Worm (Caenorhabditis elegans) whole organism, young adult: ENCODE data around the gene M60.4.

Source experiments
- C06A6.2 ChIP-seq: fragments of 200-800 bp; sonication (Bioruptor generic); conservative IDR thresholded peaks from 2 replicates; pipeline ENCODE4 v1.3.6; 2022; ENCODE audit warnings: missing genetic modification characterization, missing compliant biosample characterization
- C17E4.6 ChIP-seq: fragments of 200-800 bp; sonication (Bioruptor generic); IDR thresholded peaks from 2 replicates; pipeline ENCODE4 v1.3.6; 2022; ENCODE audit warnings: missing genetic modification reagents, missing genetic modification characterization, missing compliant biosample characterization
- D2030.7 ChIP-seq: fragments of 200-800 bp; sonication (Bioruptor generic); IDR thresholded peaks from 2 replicates; pipeline ENCODE4 v1.3.6; 2022; ENCODE audit warnings: missing genetic modification reagents, missing genetic modification characterization, missing compliant biosample characterization
- F23B12.7 ChIP-seq: sonication (generic microtip); optimal IDR thresholded peaks from 2 replicates; lab custom pipeline; 2017; ENCODE audit warnings: missing genetic modification characterization, mild to moderate bottlenecking, missing compliant biosample characterization, antibody characterized with exemption, moderate library complexity; ENCODE audit not compliant: insufficient read depth
- K12H6.12 ChIP-seq: fragments of 200-800 bp; sonication (Bioruptor generic); optimal IDR thresholded peaks from 2 replicates; lab custom pipeline; 2018; ENCODE audit warnings: mild to moderate bottlenecking, missing genetic modification characterization, missing compliant biosample characterization
- T07F8.4 ChIP-seq: sonication (generic microtip); optimal IDR thresholded peaks from 2 replicates; lab custom pipeline; 2016; ENCODE audit warnings: mild to moderate bottlenecking, missing genetic modification characterization, moderate library complexity, missing compliant biosample characterization
- ama-1 ChIP-seq, 3 experiments: fragments of 150-350 bp in 1 of 3; sonication (generic microtip) in 2 of 3; optimal IDR thresholded peaks; 2 replicates each; lab custom pipeline; 2014 to 2018; ENCODE audit warnings: missing biosample characterization in 2 of 3, missing genetic modification characterization in 2 of 3, missing genetic modification reagents in 2 of 3
- aptf-2 ChIP-seq: fragments of 200-800 bp; sonication (Bioruptor generic); conservative IDR thresholded peaks from 2 replicates; pipeline ENCODE4 v1.3.6; 2022; ENCODE audit warnings: missing genetic modification reagents, missing genetic modification characterization, missing compliant biosample characterization
- atf-7 ChIP-seq: sonication (generic microtip); optimal IDR thresholded peaks from 2 replicates; lab custom pipeline; 2017; ENCODE audit warnings: mild to moderate bottlenecking, missing genetic modification characterization, missing compliant biosample characterization
- attf-5 ChIP-seq: fragments of 200-800 bp; sonication (Bioruptor generic); optimal IDR thresholded peaks from 2 replicates; lab custom pipeline; 2018; ENCODE audit warnings: mild to moderate bottlenecking, missing genetic modification characterization, missing compliant biosample characterization
- bed-2 ChIP-seq: fragments of 200-800 bp; sonication (Bioruptor generic); IDR thresholded peaks from 2 replicates; pipeline ENCODE4 v1.3.6; 2022; ENCODE audit warnings: missing genetic modification reagents, missing genetic modification characterization, missing compliant biosample characterization
- ccch-3 ChIP-seq: fragments of 200-800 bp; sonication (Bioruptor generic); optimal IDR thresholded peaks from 2 replicates; lab custom pipeline; 2018; ENCODE audit warnings: mild to moderate bottlenecking, missing genetic modification characterization, missing compliant biosample characterization
- ceh-100 ChIP-seq: fragments of 200-800 bp; sonication (Bioruptor generic); IDR thresholded peaks from 2 replicates; pipeline ENCODE4 v1.3.6; 2022; ENCODE audit warnings: missing genetic modification reagents, missing genetic modification characterization, missing compliant biosample characterization
- ceh-27 ChIP-seq: fragments of 200-800 bp; sonication (Bioruptor generic); optimal IDR thresholded peaks from 2 replicates; lab custom pipeline; 2018; ENCODE audit warnings: mild to moderate bottlenecking, missing genetic modification characterization, moderate library complexity, missing compliant biosample characterization
- ceh-58 ChIP-seq: fragments of 200-800 bp; sonication (Bioruptor generic); IDR thresholded peaks from 2 replicates; pipeline ENCODE4 v1.3.6; 2022; ENCODE audit warnings: missing genetic modification characterization, missing compliant biosample characterization
- chd-7 ChIP-seq: sonication (generic microtip); optimal IDR thresholded peaks from 2 replicates; lab custom pipeline; 2016; ENCODE audit warnings: mild to moderate bottlenecking, missing genetic modification characterization, moderate library complexity, missing compliant biosample characterization
- die-1 ChIP-seq: sonication (generic microtip); optimal IDR thresholded peaks from 2 replicates; lab custom pipeline; 2016; ENCODE audit warnings: missing genotype, mild to moderate bottlenecking, missing genetic modification characterization, missing compliant biosample characterization
- dpff-1 ChIP-seq: sonication (generic microtip); optimal IDR thresholded peaks from 2 replicates; lab custom pipeline; 2017; ENCODE audit warnings: mild to moderate bottlenecking, missing genetic modification characterization, missing compliant biosample characterization
- egrh-3 ChIP-seq: fragments of 200-800 bp; sonication (Bioruptor generic); IDR thresholded peaks from 2 replicates; pipeline ENCODE4 v1.3.6; 2022; ENCODE audit warnings: missing genetic modification reagents, missing genetic modification characterization, missing compliant biosample characterization
- fkh-3 ChIP-seq: sonication (generic microtip); optimal IDR thresholded peaks from 2 replicates; lab custom pipeline; 2016; ENCODE audit warnings: mild to moderate bottlenecking, missing genetic modification characterization, missing compliant biosample characterization
- gei-17 ChIP-seq: fragments of 200-800 bp; sonication (Bioruptor generic); optimal IDR thresholded peaks from 2 replicates; lab custom pipeline; 2018; ENCODE audit warnings: mild to moderate bottlenecking, missing genetic modification characterization, missing compliant biosample characterization
- hmg-1.2 ChIP-seq: fragments of 200-800 bp; sonication (Bioruptor generic); IDR thresholded peaks from 2 replicates; pipeline ENCODE4 v1.3.6; 2022; ENCODE audit warnings: missing genetic modification reagents, missing genetic modification characterization, missing compliant biosample characterization
- hmg-20 ChIP-seq: fragments of 200-800 bp; sonication (Bioruptor generic); IDR thresholded peaks from 2 replicates; pipeline ENCODE4 v1.3.6; 2022; ENCODE audit warnings: missing genetic modification reagents, missing genetic modification characterization, missing compliant biosample characterization
- lin-26 ChIP-seq: fragments of 200-800 bp; sonication (Bioruptor generic); IDR thresholded peaks from 2 replicates; pipeline ENCODE4 v1.3.6; 2022; ENCODE audit warnings: missing genetic modification reagents, missing genetic modification characterization, missing compliant biosample characterization
- lin-40 ChIP-seq: sonication (generic microtip); optimal IDR thresholded peaks from 2 replicates; lab custom pipeline; 2016; ENCODE audit warnings: missing genetic modification characterization, mild to moderate bottlenecking, missing compliant biosample characterization, missing genotype, missing genetic modification reagents
- lir-1 ChIP-seq: fragments of 200-800 bp; sonication (Bioruptor generic); conservative IDR thresholded peaks from 2 replicates; pipeline ENCODE4 v1.3.6; 2022; ENCODE audit warnings: missing genetic modification reagents, missing genetic modification characterization, missing compliant biosample characterization
- madf-8 ChIP-seq: fragments of 200-800 bp; sonication (Bioruptor generic); conservative IDR thresholded peaks from 2 replicates; pipeline ENCODE4 v1.3.6; 2022; ENCODE audit warnings: missing genetic modification reagents, missing genetic modification characterization, missing compliant biosample characterization
- nfya-2 ChIP-seq: fragments of 200-800 bp; sonication (Bioruptor generic); IDR thresholded peaks from 2 replicates; pipeline ENCODE4 v1.3.6; 2022; ENCODE audit warnings: missing genetic modification reagents, missing genetic modification characterization, missing compliant biosample characterization
- nhr-90 ChIP-seq: sonication (generic microtip); optimal IDR thresholded peaks from 2 replicates; lab custom pipeline; 2016; ENCODE audit warnings: missing genotype, mild to moderate bottlenecking, missing genetic modification characterization, missing compliant biosample characterization
- pbrm-1 ChIP-seq: fragments of 200-800 bp; sonication (Bioruptor generic); IDR thresholded peaks from 2 replicates; pipeline ENCODE4 v1.3.6; 2022; ENCODE audit warnings: missing genetic modification reagents, missing genetic modification characterization, missing compliant biosample characterization
- rpc-1 ChIP-seq, 2 experiments: fragments of 150-350 bp in 1 of 2; sonication (generic microtip) in 1 of 2; optimal IDR thresholded peaks; 2 replicates each; lab custom pipeline; 2014 to 2018; ENCODE audit warnings: missing biosample characterization in 1 of 2, missing genetic modification characterization in 1 of 2, missing genetic modification reagents in 1 of 2, missing genotype in 1 of 2
- sea-2 ChIP-seq: fragments of 200-800 bp; sonication (Bioruptor generic); IDR thresholded peaks from 2 replicates; pipeline ENCODE4 v1.3.6; 2022; ENCODE audit warnings: missing genetic modification characterization, missing compliant biosample characterization
- snpc-1.3 ChIP-seq: sonication (generic microtip); optimal IDR thresholded peaks from 2 replicates; lab custom pipeline; 2017; ENCODE audit warnings: missing genetic modification characterization, mild to moderate bottlenecking, missing compliant biosample characterization, antibody characterized with exemption, moderate library complexity, missing genotype, missing genetic modification reagents; ENCODE audit not compliant: insufficient read depth
- somi-1 ChIP-seq: fragments of 200-800 bp; sonication (Bioruptor generic); optimal IDR thresholded peaks from 2 replicates; lab custom pipeline; 2018; ENCODE audit warnings: mild to moderate bottlenecking, missing genetic modification characterization, missing compliant biosample characterization
- tbp1 ChIP-seq: fragments of 200-800 bp; sonication (Bioruptor generic); optimal IDR thresholded peaks from 2 replicates; lab custom pipeline; 2018; ENCODE audit warnings: mild to moderate bottlenecking, missing genetic modification characterization, missing compliant biosample characterization
- unc-62 ChIP-seq: fragments of 150-350 bp; optimal IDR thresholded peaks from 2 replicates; lab custom pipeline; 2014; ENCODE audit warnings: missing biosample characterization, missing genetic modification reagents, missing genetic modification characterization
- xnd-1 ChIP-seq: sonication (generic microtip); optimal IDR thresholded peaks from 2 replicates; lab custom pipeline; 2016; ENCODE audit warnings: missing genotype, missing genetic modification reagents, missing genetic modification characterization, missing compliant biosample characterization
- ztf-18 ChIP-seq: sonication (generic microtip); optimal IDR thresholded peaks from 2 replicates; lab custom pipeline; 2016; ENCODE audit warnings: missing genotype, mild to moderate bottlenecking, missing genetic modification characterization, missing compliant biosample characterization
- ztf-26 ChIP-seq: sonication (generic microtip); optimal IDR thresholded peaks from 2 replicates; lab custom pipeline; 2017; ENCODE audit warnings: missing genetic modification characterization, missing compliant biosample characterization

M60.4 gene

ce11 chrX:8284003-8284402 is 47.9 kb upstream of the M60.4 start:
- TF ChIP-seq chd-7 (tag; lab: Kevin White, UChicago) = no peak

- TF ChIP-seq ceh-58 (GFP tag; lab: Robert Waterston, UW) = no peak
- TF ChIP-seq nhr-90 (tag; lab: Kevin White, UChicago) = no peak
- TF ChIP-seq xnd-1 (tag; lab: Kevin White, UChicago) = no peak
- no peak for TF ChIP-seq pbrm-1
- no peak for TF ChIP-seq chd-7 (tag; lab: Kevin White, UChicago)
- no peak for TF ChIP-seq T07F8.4 (tag; lab: Kevin White, UChicago)
- TF ChIP-seq egrh-3 = no peak
- no peak for TF ChIP-seq bed-2
- TF ChIP-seq hmg-1.2 (GFP tag; lab: Robert Waterston, UW) = no peak
- no peak for TF ChIP-seq sea-2 (GFP tag; lab: Robert Waterston, UW)
- TF ChIP-seq hmg-20 = no peak
- TF ChIP-seq madf-8 = no peak
- TF ChIP-seq aptf-2 = no peak
- TF ChIP-seq fkh-3 (tag; lab: Kevin White, UChicago) = no peak
- TF ChIP-seq dpff-1 (tag; lab: Kevin White, UChicago) = no peak
Measured at ce11 chrX:8276984-8277383, 40.9 kb upstream of the M60.4 start.

- no peak for TF ChIP-seq ztf-26 (tag; lab: Kevin White, UChicago)
- TF ChIP-seq ceh-27 (GFP tag; lab: Kevin White, UChicago) = no peak
- TF ChIP-seq madf-8 = no peak
- TF ChIP-seq F23B12.7 (tag; lab: Kevin White, UChicago) = no peak
- TF ChIP-seq C06A6.2 = no peak
- no peak for TF ChIP-seq die-1 (tag; lab: Kevin White, UChicago)
- no peak for TF ChIP-seq nfya-2 (GFP tag; lab: Robert Waterston, UW)
- no peak for TF ChIP-seq C17E4.6
- TF ChIP-seq dpff-1 (tag; lab: Kevin White, UChicago) = no peak
- no peak for TF ChIP-seq hmg-1.2 (GFP tag; lab: Robert Waterston, UW)
- no peak for TF ChIP-seq ccch-3 (GFP tag; lab: Kevin White, UChicago)
- TF ChIP-seq ama-1 (optimal IDR thresholded peaks at IDR 0.05; lab: Kevin White, UChicago) = no peak
- TF ChIP-seq ama-1 (GFP tag; optimal IDR thresholded peaks at IDR 0.05; lab: Kevin White, UChicago) = no peak
- no peak for TF ChIP-seq gei-17
- no peak for TF ChIP-seq lir-1 (GFP tag; lab: Robert Waterston, UW)
- no peak for TF ChIP-seq tbp1
- TF ChIP-seq attf-5 (GFP tag; lab: Kevin White, UChicago) = no peak
- no peak for TF ChIP-seq lin-26 (GFP tag; lab: Robert Waterston, UW)
- TF ChIP-seq ztf-18 (tag; lab: Kevin White, UChicago) = no peak
Measured at ce11 chrX:8276333-8276732, 40.2 kb upstream of the M60.4 start.

- TF ChIP-seq ceh-100 (GFP tag; lab: Robert Waterston, UW) = no peak
- TF ChIP-seq D2030.7 = no peak
- TF ChIP-seq unc-62 = no peak
Measured at ce11 chrX:8274869-8275268, 38.8 kb upstream of the M60.4 start, which contains the start of gene ksr-1. Gene ksr-1, plus strand, starts transcription at chrX:8275169.

ce11 chrX:8273496-8273895 is 37.4 kb upstream of the M60.4 start:
- TF ChIP-seq snpc-1.3 (tag; lab: Kevin White, UChicago) (no peak), somi-1 (no peak), lin-40 (tag; lab: Kevin White, UChicago) (no peak), atf-7 (tag; lab: Kevin White, UChicago) (no peak), rpc-1 (optimal IDR thresholded peaks at IDR 0.05; lab: Kevin White, UChicago) (no peak), rpc-1 (tag; optimal IDR thresholded peaks at IDR 0.05; lab: Kevin White, UChicago) (no peak), ceh-58 (GFP tag; lab: Robert Waterston, UW) (no peak), K12H6.12 (no peak)
- TF ChIP-seq, all 124 proteins: peak for 0
